Fruit fly (Drosophila melanogaster) whole organism, embryonic: ENCODE results near the gene hgo.

Source experiments
- Bgb ChIP-seq: fragments of 200-800 bp; sonication (Bioruptor generic); IDR thresholded peaks from 2 replicates; pipeline ENCODE4 v1.3.6; 2022; ENCODE audit warnings: missing biosample characterization, missing genetic modification characterization; ENCODE audit not compliant: partially characterized antibody
- CG12942 ChIP-seq: fragments of 200-800 bp; sonication (Bioruptor generic); optimal IDR thresholded peaks from 3 replicates; lab custom pipeline; 2016; ENCODE audit warnings: missing biosample characterization, missing genetic modification characterization
- CG13775 ChIP-seq: fragments of 200-800 bp; sonication (Bioruptor generic); optimal IDR thresholded peaks from 3 replicates; lab custom pipeline; 2017; ENCODE audit warnings: missing biosample characterization, mild to moderate bottlenecking, missing genetic modification characterization
- CG17328 ChIP-seq: fragments of 200-800 bp; sonication (Bioruptor generic); IDR thresholded peaks from 2 replicates; pipeline ENCODE4 v1.3.6; 2022; ENCODE audit warnings: missing biosample characterization, missing genetic modification characterization
- CG17829 ChIP-seq: fragments of 200-800 bp; optimal IDR thresholded peaks from 2 replicates; lab custom pipeline; 2019; ENCODE audit warnings: missing biosample characterization, mild to moderate bottlenecking, missing genetic modification characterization, moderate library complexity
- CG3065 ChIP-seq: fragments of 200-800 bp; sonication (Bioruptor generic); optimal IDR thresholded peaks from 2 replicates; lab custom pipeline; 2016; ENCODE audit warnings: missing biosample characterization, missing genetic modification characterization
- CG31388 ChIP-seq: fragments of 200-800 bp; sonication (Bioruptor generic); optimal IDR thresholded peaks from 2 replicates; lab custom pipeline; 2016; ENCODE audit warnings: missing biosample characterization, missing genetic modification characterization
- CG32532 ChIP-seq: fragments of 200-800 bp; sonication (Bioruptor generic); IDR thresholded peaks from 2 replicates; pipeline ENCODE4 v1.3.6; 2022; ENCODE audit warnings: missing biosample characterization, missing genetic modification characterization
- CG34422 ChIP-seq: fragments of 200-800 bp; sonication (Bioruptor generic); IDR thresholded peaks from 3 replicates; pipeline ENCODE4 v1.3.6; 2022; ENCODE audit warnings: missing biosample characterization, missing genetic modification characterization
- CG4854 ChIP-seq: fragments of 200-800 bp; sonication (Bioruptor generic); optimal IDR thresholded peaks from 2 replicates; lab custom pipeline; 2016; ENCODE audit warnings: missing biosample characterization, missing genetic modification characterization, inconsistent platforms
- CG6791 ChIP-seq: fragments of 200-800 bp; sonication (Bioruptor generic); IDR thresholded peaks from 3 replicates; pipeline ENCODE4 v1.3.6; 2022; ENCODE audit warnings: missing biosample characterization, missing genetic modification characterization; ENCODE audit not compliant: partially characterized antibody
- CG9876 ChIP-seq: fragments of 200-800 bp; sonication (Bioruptor generic); optimal IDR thresholded peaks from 2 replicates; lab custom pipeline; 2016; ENCODE audit warnings: missing biosample characterization, missing genetic modification characterization
- CHES-1-like ChIP-seq: fragments of 200-800 bp; sonication (Bioruptor generic); optimal IDR thresholded peaks from 2 replicates; lab custom pipeline; 2016; ENCODE audit warnings: missing biosample characterization, missing genetic modification characterization
- Chrac-16 ChIP-seq: fragments of 200-800 bp; sonication (Bioruptor generic); optimal IDR thresholded peaks from 3 replicates; lab custom pipeline; 2016; ENCODE audit warnings: missing biosample characterization, missing genetic modification characterization
- Doc2 ChIP-seq: fragments of 200-800 bp; sonication (Bioruptor generic); IDR thresholded peaks from 2 replicates; pipeline ENCODE4 v1.3.6; 2022; ENCODE audit warnings: missing biosample characterization, missing genetic modification characterization
- Dref ChIP-seq: fragments of 200-800 bp; sonication (Bioruptor generic); IDR thresholded peaks from 2 replicates; pipeline ENCODE4 v1.3.6; 2022; ENCODE audit warnings: missing biosample characterization, missing genetic modification characterization
- HHEX ChIP-seq: fragments of 200-800 bp; sonication (Bioruptor generic); optimal IDR thresholded peaks from 3 replicates; lab custom pipeline; 2017; ENCODE audit warnings: missing biosample characterization, mild to moderate bottlenecking, missing genetic modification characterization, missing genetic modification reagents
- Hmx ChIP-seq: fragments of 200-800 bp; sonication (Bioruptor generic); optimal IDR thresholded peaks from 2 replicates; lab custom pipeline; 2016; ENCODE audit warnings: missing biosample characterization, missing genetic modification characterization
- Hr3 ChIP-seq: fragments of 200-800 bp; sonication (Bioruptor generic); optimal IDR thresholded peaks from 3 replicates; lab custom pipeline; 2016; ENCODE audit warnings: missing biosample characterization, missing genetic modification characterization
- Hr39 ChIP-seq: fragments of >200 bp; optimal IDR thresholded peaks from 2 replicates; lab custom pipeline; 2017
- Mad ChIP-seq: fragments of 200-800 bp; sonication (Bioruptor generic); optimal IDR thresholded peaks from 2 replicates; lab custom pipeline; 2016; ENCODE audit warnings: missing biosample characterization, missing genetic modification characterization
- NC2α ChIP-seq: fragments of 200-800 bp; sonication (Bioruptor generic); optimal IDR thresholded peaks from 2 replicates; lab custom pipeline; 2016; ENCODE audit warnings: missing biosample characterization, missing genetic modification characterization
- NC2β ChIP-seq: fragments of 200-800 bp; sonication (Bioruptor generic); optimal IDR thresholded peaks from 2 replicates; lab custom pipeline; 2016; ENCODE audit warnings: missing biosample characterization, missing genetic modification characterization
- Ptx1 ChIP-seq: fragments of 200-800 bp; sonication (Bioruptor generic); IDR thresholded peaks from 2 replicates; pipeline ENCODE4 v1.3.6; 2022; ENCODE audit warnings: missing biosample characterization, missing genetic modification characterization
- Six4 ChIP-seq: fragments of 200-800 bp; sonication (Bioruptor generic); optimal IDR thresholded peaks from 2 replicates; lab custom pipeline; 2016; ENCODE audit warnings: missing biosample characterization, missing genetic modification characterization
- Usf ChIP-seq: fragments of 200-800 bp; sonication (Bioruptor generic); optimal IDR thresholded peaks from 2 replicates; lab custom pipeline; 2017; ENCODE audit warnings: missing genotype, missing biosample characterization, missing genetic modification characterization
- az2 ChIP-seq: fragments of 200-800 bp; sonication (Bioruptor generic); optimal IDR thresholded peaks from 3 replicates; lab custom pipeline; 2016; ENCODE audit warnings: missing biosample characterization, missing genetic modification characterization
- chif ChIP-seq, 2 experiments: fragments of 200-800 bp; sonication (Bioruptor generic); optimal IDR thresholded peaks; 3 replicates each; lab custom pipeline; 2016; ENCODE audit warnings: missing biosample characterization in 2 of 2, missing genetic modification characterization in 2 of 2
- dmrt11E ChIP-seq: fragments of 200-800 bp; sonication (Bioruptor generic); optimal IDR thresholded peaks from 3 replicates; lab custom pipeline; 2018; ENCODE audit warnings: missing biosample characterization, mild to moderate bottlenecking, missing genetic modification characterization, moderate library complexity
- gfzf ChIP-seq: fragments of 200-800 bp; sonication (Bioruptor generic); optimal IDR thresholded peaks from 2 replicates; lab custom pipeline; 2016; ENCODE audit warnings: missing biosample characterization, mild to moderate bottlenecking, missing genetic modification characterization, moderate library complexity
- gsb ChIP-seq: fragments of 200-800 bp; sonication (Bioruptor generic); IDR thresholded peaks from 2 replicates; pipeline ENCODE4 v1.3.6; 2022; ENCODE audit warnings: missing biosample characterization, missing genetic modification characterization
- kni ChIP-seq: fragments of 200-800 bp; sonication (Bioruptor generic); optimal IDR thresholded peaks from 3 replicates; lab custom pipeline; 2017; ENCODE audit warnings: mild to moderate bottlenecking, missing biosample characterization, missing genetic modification reagents, missing genetic modification characterization
- lola ChIP-seq, 3 experiments: fragments of >200 bp in 2 of 3; fragments of 200-800 bp in 1 of 3; sonication (Bioruptor generic) in 1 of 3; optimal IDR thresholded peaks; 2 replicates each; lab custom pipeline; 2017 to 2019; ENCODE audit warnings: missing biosample characterization in 3 of 3, missing genetic modification characterization in 3 of 3, mild to moderate bottlenecking in 1 of 3, moderate library complexity in 1 of 3
- maf-S ChIP-seq: fragments of 200-800 bp; sonication (Bioruptor generic); optimal IDR thresholded peaks from 2 replicates; lab custom pipeline; 2016; ENCODE audit warnings: missing biosample characterization, missing genetic modification characterization
- mam ChIP-seq: fragments of 200-800 bp; sonication (Bioruptor generic); optimal IDR thresholded peaks from 3 replicates; lab custom pipeline; 2016; ENCODE audit warnings: missing biosample characterization, missing genetic modification characterization
- nerfin-1 ChIP-seq: fragments of 200-800 bp; sonication (Bioruptor generic); optimal IDR thresholded peaks from 3 replicates; lab custom pipeline; 2019; ENCODE audit warnings: missing biosample characterization, mild to moderate bottlenecking, missing genetic modification characterization, moderate library complexity
- nerfin-2 ChIP-seq: fragments of 200-800 bp; sonication (Bioruptor generic); IDR thresholded peaks from 2 replicates; pipeline ENCODE4 v1.3.6; 2022; ENCODE audit warnings: missing biosample characterization, missing genetic modification characterization; ENCODE audit not compliant: partially characterized antibody
- nmo ChIP-seq: fragments of 200-800 bp; sonication (Bioruptor generic); optimal IDR thresholded peaks from 2 replicates; lab custom pipeline; 2018; ENCODE audit warnings: missing biosample characterization, mild to moderate bottlenecking, missing genetic modification characterization, moderate library complexity
- phol ChIP-seq: fragments of 200-800 bp; sonication (Bioruptor generic); optimal IDR thresholded peaks from 3 replicates; lab custom pipeline; 2018; ENCODE audit warnings: missing biosample characterization, mild to moderate bottlenecking, missing genetic modification characterization, moderate library complexity
- salm ChIP-seq: fragments of 200-800 bp; sonication (Bioruptor generic); optimal IDR thresholded peaks from 2 replicates; lab custom pipeline; 2018; ENCODE audit warnings: missing biosample characterization, mild to moderate bottlenecking, missing genetic modification characterization
- sima ChIP-seq: fragments of 200-800 bp; sonication (Bioruptor generic); optimal IDR thresholded peaks from 2 replicates; lab custom pipeline; 2016; ENCODE audit warnings: missing biosample characterization, missing genetic modification characterization
- sna ChIP-seq: fragments of 200-800 bp; sonication (Bioruptor generic); IDR thresholded peaks from 2 replicates; pipeline ENCODE4 v1.3.6; 2022; ENCODE audit warnings: missing biosample characterization, missing genetic modification characterization; ENCODE audit not compliant: partially characterized antibody
- tap ChIP-seq: fragments of 200-800 bp; optimal IDR thresholded peaks from 3 replicates; lab custom pipeline; 2019; ENCODE audit warnings: missing biosample characterization, mild to moderate bottlenecking, missing genetic modification characterization, moderate library complexity
- tgo ChIP-seq: fragments of 200-800 bp; sonication (Bioruptor generic); IDR thresholded peaks from 3 replicates; pipeline ENCODE4 v1.3.6; 2022; ENCODE audit warnings: missing biosample characterization, missing genetic modification characterization
- vvl ChIP-seq: fragments of 200-800 bp; sonication (Bioruptor generic); IDR thresholded peaks from 2 replicates; pipeline ENCODE4 v1.3.6; 2022; ENCODE audit warnings: missing biosample characterization, missing genetic modification characterization

hgo gene

DNA sequence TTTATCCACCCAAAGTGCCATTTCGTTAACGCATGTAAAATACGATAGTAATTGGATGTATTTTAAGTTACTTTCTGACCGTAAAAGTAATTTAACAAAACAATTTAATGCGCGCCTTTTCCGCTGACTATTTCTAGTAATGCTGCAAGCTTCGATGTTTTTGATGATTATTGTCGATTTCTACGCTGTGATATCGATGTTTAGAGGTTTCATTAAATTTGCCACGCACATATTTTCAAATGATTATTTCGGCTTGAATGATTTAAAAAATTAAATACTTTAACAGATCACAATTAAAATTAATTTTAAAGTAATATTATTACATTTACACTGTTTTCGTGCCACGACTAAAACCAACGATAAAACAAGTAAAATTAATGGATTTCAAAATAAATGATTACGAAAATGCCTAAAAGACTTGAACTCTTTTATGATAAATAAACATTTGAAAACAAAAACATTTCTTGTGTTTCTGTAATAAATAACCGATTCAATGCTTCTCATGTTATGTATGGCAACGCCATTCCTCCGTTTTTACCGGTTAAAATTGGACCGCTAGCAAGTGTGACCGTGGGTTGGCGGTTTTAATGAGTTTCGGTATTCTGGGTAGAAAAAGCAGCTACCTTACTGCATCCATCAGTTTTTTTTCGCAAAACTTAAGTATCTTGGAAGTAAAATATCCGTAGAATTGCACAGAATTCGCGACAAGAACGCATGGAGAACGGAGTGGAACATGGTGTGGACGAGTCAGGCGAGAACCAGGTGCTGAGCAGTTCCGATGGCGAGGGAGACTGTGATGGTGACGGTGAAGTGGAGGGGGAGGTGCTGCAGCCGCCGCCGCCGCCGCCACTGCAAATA, 5.8 kb upstream of the hgo start, which contains the start of the genes RfC38 and CG4751 (continued):
- TF ChIP-seq CG6791 (GFP tag; lab: Robert Waterston, UW) = peak; percentile 65; the same call in 2 of the 3 replicates
- peak; percentile 46 for TF ChIP-seq CHES-1-like (GFP tag; lab: Kevin White, UChicago)
- no peak for TF ChIP-seq mam (GFP tag; lab: Kevin White, UChicago)
- TF ChIP-seq NC2α (GFP tag; lab: Kevin White, UChicago) = no peak
- TF ChIP-seq Six4 (GFP tag; lab: Kevin White, UChicago) = no peak
- no peak for TF ChIP-seq gsb (GFP tag; lab: Robert Waterston, UW)
- no peak for TF ChIP-seq CG32532 (GFP tag; lab: Robert Waterston, UW)
- no peak for TF ChIP-seq salm (tag; lab: Kevin White, UChicago)
- no peak for TF ChIP-seq tap (tag; lab: Kevin White, UChicago)
- TF ChIP-seq CG34422 (GFP tag; lab: Robert Waterston, UW) = peak; percentile 67; the same call in 1 of the 3 replicates
- peak; percentile 36; the same call in 1 of the 2 replicates for TF ChIP-seq sna (GFP tag; lab: Robert Waterston, UW)
- peak; percentile 89 for TF ChIP-seq gfzf (GFP tag; lab: Kevin White, UChicago)
- peak; percentile 18 for TF ChIP-seq Hr3 (GFP tag; lab: Kevin White, UChicago)
- peak; percentile 47 for TF ChIP-seq CG17829 (tag; lab: Kevin White, UChicago)
- TF ChIP-seq nerfin-1 = peak; percentile 39
- peak; percentile 75 for TF ChIP-seq Dref (GFP tag; lab: Robert Waterston, UW)
- TF ChIP-seq dmrt11E (tag; lab: Kevin White, UChicago) = peak; percentile 12
- TF ChIP-seq NC2β (GFP tag; lab: Kevin White, UChicago) = no peak
- TF ChIP-seq CG17328 = no peak
- TF ChIP-seq CG13775 (GFP tag; lab: Kevin White, UChicago) = peak; percentile 31
- TF ChIP-seq nmo (GFP tag; lab: Kevin White, UChicago) = peak; percentile 39
- TF ChIP-seq CG31388 (GFP tag; lab: Kevin White, UChicago) = no peak
- TF ChIP-seq phol (tag; lab: Kevin White, UChicago) = peak; percentile 39
- TF ChIP-seq Chrac-16 = no peak
- TF ChIP-seq lola (GFP tag; optimal IDR thresholded peaks at IDR 0.05; lab: Kevin White, UChicago) = peak in 1 of 3 experiments; percentile 0
- TF ChIP-seq tgo (GFP tag; lab: Robert Waterston, UW) = no peak
- no peak for TF ChIP-seq sima
- no peak for TF ChIP-seq CG12942
- peak; percentile 44; the same call in 1 of the 2 replicates for TF ChIP-seq nerfin-2 (GFP tag; lab: Robert Waterston, UW)
- TF ChIP-seq CG9876 (GFP tag; lab: Kevin White, UChicago) = no peak
- TF ChIP-seq az2 (GFP tag; lab: Kevin White, UChicago) = no peak
- TF ChIP-seq Usf (GFP tag; lab: Kevin White, UChicago) = no peak
- no peak for TF ChIP-seq Mad (GFP tag; lab: Kevin White, UChicago)
- no peak for TF ChIP-seq chif (GFP tag; optimal IDR thresholded peaks at IDR 0.05; lab: Kevin White, UChicago)
- no peak for TF ChIP-seq Hmx (GFP tag; lab: Kevin White, UChicago)

dm6 chr2L:11145317-11145716, 9.1 kb downstream of the hgo start, which contains the start of gene CG31867:
TSS of gene CG31867 (minus strand) at chr2L:11145417.
- TF ChIP-seq kni (GFP tag; lab: Kevin White, UChicago) (no peak), CG3065 (no peak), Bgb (GFP tag; lab: Robert Waterston, UW) (no peak), Ptx1 (no peak), Doc2 (GFP tag; lab: Robert Waterston, UW) (no peak), maf-S (GFP tag; lab: Kevin White, UChicago) (no peak), vvl (GFP tag; lab: Robert Waterston, UW) (no peak), HHEX (GFP tag; lab: Kevin White, UChicago) (no peak), Hr39 (lab: Kevin White, UChicago) (no peak), CG4854 (GFP tag; lab: Kevin White, UChicago) (no peak)
